Worm (Caenorhabditis elegans) whole organism, early embryonic: ENCODE data around the gene M163.9.
A peak's percentile ranks its signal among the peaks of the same experiment; 100 is the strongest.

ENCODE experiments used
- B0310.2 ChIP-seq: sonication (generic microtip); optimal IDR thresholded peaks from 2 replicates; lab custom pipeline; 2016; ENCODE audit warnings: mild to moderate bottlenecking, missing genetic modification characterization, missing compliant biosample characterization
- F13C5.2 ChIP-seq: sonication (generic microtip); optimal IDR thresholded peaks from 2 replicates; lab custom pipeline; 2017; ENCODE audit warnings: mild to moderate bottlenecking, missing genetic modification characterization, inconsistent platforms, missing compliant biosample characterization
- aly-1 ChIP-seq: sonication (generic microtip); optimal IDR thresholded peaks from 2 replicates; lab custom pipeline; 2016; ENCODE audit warnings: missing genetic modification characterization, missing compliant biosample characterization
- ama-1 ChIP-seq: fragments of 150-350 bp; optimal IDR thresholded peaks from 2 replicates; lab custom pipeline; 2014
- ceh-13 ChIP-seq: fragments of 200-800 bp; sonication (Bioruptor generic); optimal IDR thresholded peaks from 2 replicates; lab custom pipeline; 2018; ENCODE audit warnings: mild to moderate bottlenecking, missing genetic modification characterization, missing compliant biosample characterization
- ceh-36 ChIP-seq: sonication (generic microtip); optimal IDR thresholded peaks from 2 replicates; lab custom pipeline; 2016; ENCODE audit warnings: missing genetic modification characterization, inconsistent platforms, missing compliant biosample characterization
- ets-7 ChIP-seq: sonication (generic microtip); optimal IDR thresholded peaks from 2 replicates; lab custom pipeline; 2016; ENCODE audit warnings: missing genotype, missing genetic modification characterization, missing compliant biosample characterization
- flt-1 ChIP-seq: fragments of 200-800 bp; sonication (Bioruptor generic); IDR thresholded peaks from 2 replicates; pipeline ENCODE4 v1.3.6; 2022; ENCODE audit warnings: missing genetic modification characterization, missing compliant biosample characterization
- hmbx-1 ChIP-seq: sonication (generic microtip); optimal IDR thresholded peaks from 2 replicates; lab custom pipeline; 2016; ENCODE audit warnings: mild to moderate bottlenecking, missing genetic modification characterization, missing compliant biosample characterization
- hmg-4 ChIP-seq: fragments of 200-800 bp; sonication (Bioruptor generic); optimal IDR thresholded peaks from 2 replicates; lab custom pipeline; 2018; ENCODE audit warnings: mild to moderate bottlenecking, missing genetic modification characterization, missing compliant biosample characterization
- hnd-1 ChIP-seq: sonication (generic microtip); optimal IDR thresholded peaks from 2 replicates; lab custom pipeline; 2016; ENCODE audit warnings: missing genetic modification characterization, missing compliant biosample characterization
- pes-1 ChIP-seq: fragments of 200-800 bp; sonication (Bioruptor generic); IDR thresholded peaks from 2 replicates; pipeline ENCODE4 v1.3.6; 2022; ENCODE audit warnings: missing genetic modification reagents, missing genetic modification characterization, missing compliant biosample characterization
- scrt-1 ChIP-seq: fragments of 200-800 bp; sonication (Bioruptor generic); IDR thresholded peaks from 2 replicates; pipeline ENCODE4 v1.3.6; 2022; ENCODE audit warnings: missing genetic modification characterization, missing compliant biosample characterization
- sea-1 ChIP-seq: fragments of 200-800 bp; sonication (Bioruptor generic); conservative IDR thresholded peaks from 2 replicates; pipeline ENCODE4 v1.3.6; 2022; ENCODE audit warnings: missing genetic modification characterization, missing compliant biosample characterization
- tbx-11 ChIP-seq: fragments of 200-800 bp; sonication (Bioruptor generic); IDR thresholded peaks from 2 replicates; pipeline ENCODE4 v1.3.6; 2022; ENCODE audit warnings: missing genetic modification characterization, missing compliant biosample characterization
- tbx-37 ChIP-seq: fragments of 200-800 bp; sonication (Bioruptor generic); conservative IDR thresholded peaks from 2 replicates; pipeline ENCODE4 v1.3.6; 2022; ENCODE audit warnings: missing genetic modification reagents, missing genetic modification characterization, missing compliant biosample characterization
- tra-4 ChIP-seq: sonication (generic microtip); optimal IDR thresholded peaks from 2 replicates; lab custom pipeline; 2017; ENCODE audit warnings: missing genetic modification characterization, missing compliant biosample characterization

The M163.9 gene

DNA sequence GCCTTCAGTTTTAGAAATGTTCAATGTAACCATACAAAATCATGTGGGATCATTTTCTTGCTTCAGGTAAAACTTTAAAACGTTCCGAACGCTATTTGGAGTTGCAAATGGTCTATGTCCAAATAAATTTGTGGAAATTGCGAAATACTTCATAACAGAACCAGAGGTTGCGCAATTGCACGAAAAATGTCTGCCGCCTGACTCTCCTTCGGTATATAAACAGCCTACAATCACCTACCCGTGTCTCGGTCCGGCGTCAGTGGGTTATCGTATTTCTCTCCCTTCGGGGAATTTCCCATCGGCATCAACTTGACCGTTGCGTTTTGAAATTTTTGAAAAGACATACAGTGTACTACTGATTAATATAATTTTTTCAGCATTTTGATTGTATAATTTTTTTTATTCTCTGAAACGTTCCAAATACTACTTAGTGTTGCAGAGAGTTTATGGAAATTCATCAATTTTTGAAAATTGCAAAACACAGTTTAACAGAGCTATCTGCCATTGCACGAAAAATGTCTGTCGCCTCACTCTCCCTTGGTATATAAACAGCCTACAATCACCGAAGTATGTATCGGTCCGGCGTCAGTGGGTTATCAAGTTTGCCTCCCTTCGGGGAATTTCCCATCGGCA, 7.4 kb downstream of the M163.9 start:
- TF ChIP-seq hmbx-1 (tag; lab: Kevin White, UChicago), result no peak
- no peak for TF ChIP-seq aly-1 (tag; lab: Kevin White, UChicago)
- no peak for TF ChIP-seq scrt-1
- no peak for TF ChIP-seq hmg-4 (GFP tag; lab: Kevin White, UChicago)
- no peak for TF ChIP-seq hnd-1 (tag; lab: Kevin White, UChicago)

DNA sequence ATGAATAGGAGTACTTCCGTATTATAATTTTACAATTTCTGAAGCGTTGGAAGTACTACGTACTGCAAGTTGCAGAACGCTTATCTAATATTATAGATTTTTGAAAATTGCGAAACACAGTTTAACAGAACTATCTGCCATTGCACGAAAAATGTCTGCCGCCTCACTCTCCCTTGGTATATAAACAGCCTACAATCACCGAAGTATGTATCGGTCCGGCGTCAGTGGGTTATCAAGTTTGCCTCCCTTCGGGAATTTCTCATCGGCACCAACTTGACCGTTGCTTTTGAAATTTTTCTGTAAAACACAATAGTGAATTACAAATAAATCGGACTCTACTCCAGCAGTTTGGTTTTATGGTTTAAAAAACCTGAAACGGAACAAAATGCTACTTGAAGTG, 8.0 kb downstream of the M163.9 start:
- TF ChIP-seq F13C5.2 (tag; lab: Kevin White, UChicago) (no peak), tbx-37 (GFP tag; lab: Robert Waterston, UW) (no peak), flt-1 (no peak), ets-7 (tag; lab: Kevin White, UChicago) (no peak), hnd-1 (tag; lab: Kevin White, UChicago) (no peak), ama-1 (lab: Kevin White, UChicago) (no peak), ceh-36 (tag; lab: Kevin White, UChicago) (no peak), tbx-11 (GFP tag; lab: Robert Waterston, UW) (no peak), B0310.2 (tag; lab: Kevin White, UChicago) (no peak), hmbx-1 (tag; lab: Kevin White, UChicago) (no peak), pes-1 (no peak), tra-4 (tag; lab: Kevin White, UChicago) (no peak)

DNA sequence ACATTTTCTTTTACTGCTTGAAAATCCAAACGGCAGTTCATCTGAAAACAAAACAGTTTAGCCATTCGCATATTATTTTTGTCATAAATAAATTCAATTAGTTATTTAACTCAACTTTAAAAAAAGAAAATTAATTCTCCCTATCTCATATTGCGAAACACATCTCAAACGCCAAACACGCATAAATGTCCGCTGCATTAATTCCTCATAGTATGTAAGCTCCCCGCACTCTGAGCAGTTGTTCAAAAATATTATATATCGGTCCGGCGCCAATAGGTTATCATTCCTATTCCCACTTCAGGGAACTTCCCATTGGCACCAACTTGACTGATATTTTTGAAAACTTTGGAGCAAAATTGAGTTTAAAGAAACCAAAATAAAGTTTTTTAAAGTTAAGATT, 8.8 kb downstream of the M163.9 start:
- TF ChIP-seq ets-7 (tag; lab: Kevin White, UChicago) (no peak), tra-4 (tag; lab: Kevin White, UChicago) (no peak), scrt-1 (no peak), flt-1 (no peak), F13C5.2 (tag; lab: Kevin White, UChicago) (no peak), ceh-13 (GFP tag; lab: Kevin White, UChicago) (no peak), B0310.2 (tag; lab: Kevin White, UChicago) (no peak), hmg-4 (GFP tag; lab: Kevin White, UChicago) (no peak), hnd-1 (tag; lab: Kevin White, UChicago) (no peak), ama-1 (lab: Kevin White, UChicago) (no peak), aly-1 (tag; lab: Kevin White, UChicago) (no peak), tbx-37 (GFP tag; lab: Robert Waterston, UW) (no peak), hmbx-1 (tag; lab: Kevin White, UChicago) (no peak), ceh-36 (tag; lab: Kevin White, UChicago) (no peak), pes-1 (no peak), tbx-11 (GFP tag; lab: Robert Waterston, UW) (no peak), sea-1 (no peak)

DNA sequence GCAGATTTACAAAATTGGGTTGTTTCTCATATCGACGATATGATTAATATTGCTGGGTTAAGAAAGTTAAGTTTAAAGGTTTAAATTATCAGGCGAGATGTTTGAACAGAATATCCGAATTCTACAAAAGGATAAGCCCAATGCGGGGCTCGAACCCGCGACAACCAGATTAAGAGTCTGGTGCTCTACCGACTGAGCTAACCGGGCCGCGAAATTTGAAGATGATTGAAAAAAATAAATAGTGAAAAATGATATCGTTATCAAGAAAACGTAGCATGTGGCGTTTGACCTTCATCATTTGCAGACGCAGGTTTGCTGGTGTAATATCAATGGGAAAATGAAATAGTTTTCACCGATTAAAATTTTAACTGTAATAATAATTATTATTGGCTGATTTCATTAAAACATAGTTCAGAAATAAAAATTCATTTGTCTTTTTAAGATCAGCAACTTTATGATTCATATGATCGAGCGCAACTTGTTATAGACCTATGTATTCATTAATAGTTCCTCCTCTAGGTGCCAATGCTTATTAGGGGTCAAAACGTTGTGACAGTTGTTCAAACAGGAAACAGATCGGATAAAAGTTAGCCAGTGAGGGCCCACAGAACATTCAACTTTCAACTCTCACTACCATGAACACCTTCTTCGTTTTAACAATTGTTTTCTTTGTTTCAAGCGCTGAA, 9.5 kb downstream of the M163.9 start, which contains the start of gene M163.11:
TSS of gene M163.11 (plus strand) at position 636 of the 686 bp plus-strand sequence.
- TF ChIP-seq hmg-4 (GFP tag; lab: Kevin White, UChicago), result no peak
- TF ChIP-seq ceh-13 (GFP tag; lab: Kevin White, UChicago), result no peak
- TF ChIP-seq sea-1, result no peak
- TF ChIP-seq pes-1, result no peak
- TF ChIP-seq B0310.2 (tag; lab: Kevin White, UChicago), result no peak
- TF ChIP-seq tbx-37 (GFP tag; lab: Robert Waterston, UW), result no peak
- TF ChIP-seq tra-4 (tag; lab: Kevin White, UChicago), result no peak
- no peak for TF ChIP-seq hmbx-1 (tag; lab: Kevin White, UChicago)
- no peak for TF ChIP-seq ama-1 (lab: Kevin White, UChicago)
- no peak for TF ChIP-seq hnd-1 (tag; lab: Kevin White, UChicago)
- no peak for TF ChIP-seq tbx-11 (GFP tag; lab: Robert Waterston, UW)
- TF ChIP-seq aly-1 (tag; lab: Kevin White, UChicago), result no peak
- TF ChIP-seq ets-7 (tag; lab: Kevin White, UChicago), result no peak

DNA sequence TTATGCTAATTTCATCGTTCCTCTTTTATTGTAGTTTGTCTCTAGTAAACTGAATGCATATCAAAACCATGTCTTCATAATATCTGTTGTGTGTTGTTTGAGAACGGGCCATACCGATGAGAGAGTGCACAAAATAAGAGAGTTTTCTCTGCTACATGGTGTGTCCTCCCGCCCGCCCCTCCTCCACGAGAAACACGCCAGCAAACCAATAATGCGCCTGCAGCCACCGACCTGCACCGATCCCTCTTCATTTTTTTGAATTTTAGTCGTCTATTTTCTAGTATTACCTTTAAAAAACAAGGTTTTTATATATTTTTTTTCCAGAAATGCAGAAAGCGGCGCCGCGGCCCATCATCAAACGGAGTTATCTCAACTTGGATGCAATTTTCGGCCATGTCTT, 10.9 kb downstream of the M163.9 start, which contains the start of gene gfi-3:
TSS of gene gfi-3 (plus strand) at position 325 of the 400 bp plus-strand sequence.
- TF ChIP-seq tbx-11 (GFP tag; lab: Robert Waterston, UW) (peak; percentile 47; the same call in 1 of the 2 replicates), B0310.2 (tag; lab: Kevin White, UChicago) (no peak), hmg-4 (GFP tag; lab: Kevin White, UChicago) (peak; percentile 69), flt-1 (no peak), hmbx-1 (tag; lab: Kevin White, UChicago) (no peak), tra-4 (tag; lab: Kevin White, UChicago) (no peak), ama-1 (lab: Kevin White, UChicago) (no peak), F13C5.2 (tag; lab: Kevin White, UChicago) (peak; percentile 82), ets-7 (tag; lab: Kevin White, UChicago) (no peak), tbx-37 (GFP tag; lab: Robert Waterston, UW) (peak; percentile 48; the same call in 1 of the 2 replicates), ceh-36 (tag; lab: Kevin White, UChicago) (peak; percentile 9), sea-1 (peak; percentile 51; the same call in 1 of the 2 replicates), pes-1 (peak; percentile 76), hnd-1 (tag; lab: Kevin White, UChicago) (no peak), scrt-1 (0 out of 2 replicates have a peak, but pooled peaks have one; percentile 47), ceh-13 (GFP tag; lab: Kevin White, UChicago) (no peak), aly-1 (tag; lab: Kevin White, UChicago) (no peak)

DNA sequence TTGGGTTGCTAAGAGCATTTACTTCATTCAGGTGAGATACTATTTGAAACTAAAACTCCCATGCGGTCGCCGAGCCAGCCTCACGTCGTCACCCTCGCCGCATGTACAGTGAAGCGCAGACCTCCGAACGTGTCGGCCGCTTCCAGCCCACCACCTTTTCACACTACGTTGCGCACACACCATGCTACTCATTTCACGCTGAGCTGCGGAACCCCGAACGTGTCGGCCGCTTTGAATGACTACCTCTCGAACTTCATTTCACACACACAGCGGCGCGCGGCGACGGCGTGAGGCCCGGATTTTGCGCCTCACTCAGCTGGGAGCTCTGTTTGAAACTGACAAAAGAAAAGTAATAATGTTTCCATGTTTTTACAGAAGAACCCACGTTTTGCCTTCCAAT, 12.3 kb downstream of the M163.9 start:
- TF ChIP-seq tbx-11 (GFP tag; lab: Robert Waterston, UW) (0 out of 2 replicates have a peak, but pooled peaks have one; percentile 22), ceh-13 (GFP tag; lab: Kevin White, UChicago) (no peak)
